Worm (Caenorhabditis elegans) whole organism, L1 larva: ENCODE data around the gene Y49E10.18.
A peak's percentile ranks its signal among the peaks of the same experiment; 100 is the strongest.

ENCODE experiments used
- ama-1 ChIP-seq: fragments of 150-350 bp; optimal IDR thresholded peaks from 2 replicates; lab custom pipeline; 2014
- efl-1 ChIP-seq, 4 experiments: fragments of 150-350 bp; optimal IDR thresholded peaks in 3 of 4; peaks in 1 of 4; 1 replicate in 1 of 4; 2 replicates in 3 of 4; lab custom pipeline; 2014; ENCODE audit warnings: missing biosample characterization in 2 of 4, missing genetic modification characterization in 2 of 4, missing genetic modification reagents in 2 of 4
- elt-2 ChIP-seq: sonication (generic microtip); optimal IDR thresholded peaks from 2 replicates; lab custom pipeline; 2016; ENCODE audit warnings: missing genetic modification characterization, mild to moderate bottlenecking, inconsistent platforms, missing compliant biosample characterization, missing genetic modification reagents
- hlh-4 ChIP-seq: sonication (generic microtip); optimal IDR thresholded peaks from 2 replicates; lab custom pipeline; 2016; ENCODE audit warnings: mild to moderate bottlenecking, missing genetic modification characterization, missing compliant biosample characterization
- hpl-2 ChIP-seq: fragments of 150-350 bp; optimal IDR thresholded peaks from 2 replicates; lab custom pipeline; 2014; ENCODE audit warnings: missing biosample characterization, missing genetic modification reagents, missing genetic modification characterization
- mdl-1 ChIP-seq, 2 experiments: fragments of 150-350 bp; optimal IDR thresholded peaks; 2 replicates each; lab custom pipeline; 2014 to 2017; ENCODE audit warnings: missing biosample characterization in 2 of 2, missing genetic modification characterization in 2 of 2, inconsistent platforms in 1 of 2
- mep-1 ChIP-seq: fragments of 150-350 bp; optimal IDR thresholded peaks from 2 replicates; lab custom pipeline; 2014; ENCODE audit warnings: missing biosample characterization, missing genetic modification characterization
- nhr-77 ChIP-seq: fragments of 150-350 bp; optimal IDR thresholded peaks from 2 replicates; lab custom pipeline; 2014; ENCODE audit warnings: missing biosample characterization, missing genetic modification characterization
- pqm-1 ChIP-seq: sonication (generic microtip); optimal IDR thresholded peaks from 3 replicates; lab custom pipeline; 2017; ENCODE audit warnings: missing biosample characterization, missing genetic modification characterization
- skn-1 ChIP-seq: fragments of 150-350 bp; optimal IDR thresholded peaks from 2 replicates; lab custom pipeline; 2014; ENCODE audit warnings: missing biosample characterization, missing genetic modification characterization
- sptf-1 ChIP-seq: fragments of 150-350 bp; optimal IDR thresholded peaks from 2 replicates; lab custom pipeline; 2014; ENCODE audit warnings: missing biosample characterization, missing genetic modification characterization

DNA sequence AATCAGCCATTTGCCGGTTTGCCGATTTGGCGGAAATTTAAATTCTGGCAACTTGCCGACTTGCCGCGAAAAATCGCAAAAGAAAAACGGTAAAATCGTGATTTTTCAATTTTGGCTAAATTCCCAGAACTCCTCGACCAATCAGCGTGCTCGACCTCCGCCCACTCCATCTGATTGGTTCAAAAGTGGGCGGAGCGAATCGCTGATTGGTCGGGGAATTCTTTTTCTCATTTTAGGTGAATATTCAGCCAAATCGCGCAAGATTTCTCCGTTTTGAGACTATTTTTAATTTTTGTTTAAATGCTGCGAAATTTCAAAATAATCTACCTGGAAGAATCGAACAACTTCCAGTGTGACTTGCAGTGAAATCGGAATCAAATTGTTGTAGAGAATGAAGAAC, 31.4 kb downstream of the Y49E10.18 start:
- TF ChIP-seq hlh-4 (tag; lab: Kevin White, UChicago) (no peak), mdl-1 (tag; optimal IDR thresholded peaks at IDR 0.05; lab: Kevin White, UChicago) (no peak), nhr-77 (tag; lab: Kevin White, UChicago) (no peak), sptf-1 (tag; lab: Kevin White, UChicago) (no peak), skn-1 (tag; lab: Kevin White, UChicago) (no peak), pqm-1 (tag; lab: Kevin White, UChicago) (no peak), hpl-2 (GFP tag; lab: Kevin White, UChicago) (no peak), ama-1 (lab: Kevin White, UChicago) (no peak), efl-1 (optimal IDR thresholded peaks at IDR 0.05; lab: Kevin White, UChicago) (no peak), efl-1 (GFP tag; optimal IDR thresholded peaks at IDR 0.05 in 1 of 2; lab: Kevin White, UChicago) (peak in 1 of 2 experiments; percentile 81), elt-2 (tag; lab: Kevin White, UChicago) (no peak), mep-1 (no peak)
